Worm (Caenorhabditis elegans) whole organism, late embryonic: Measurements from ENCODE around the gene faxc-2.

Source experiments
- K09A11.1 ChIP-seq: sonication (generic microtip); optimal IDR thresholded peaks from 2 replicates; lab custom pipeline; 2017; ENCODE audit warnings: antibody characterized with exemption, mild to moderate bottlenecking, missing genetic modification characterization, missing compliant biosample characterization; ENCODE audit not compliant: insufficient read depth
- ama-1 ChIP-seq: fragments of 150-350 bp; optimal IDR thresholded peaks from 2 replicates; lab custom pipeline; 2014
- ceh-18 ChIP-seq: sonication (generic microtip); optimal IDR thresholded peaks from 2 replicates; lab custom pipeline; 2016; ENCODE audit warnings: missing genetic modification characterization, missing compliant biosample characterization
- dmd-4 ChIP-seq: sonication (generic microtip); optimal IDR thresholded peaks from 2 replicates; lab custom pipeline; 2016; ENCODE audit warnings: borderline replicate concordance, missing genetic modification characterization, missing compliant biosample characterization
- dve-1 ChIP-seq: sonication (generic microtip); optimal IDR thresholded peaks from 2 replicates; lab custom pipeline; 2017; ENCODE audit warnings: antibody characterized with exemption, mild to moderate bottlenecking, missing genetic modification characterization, missing compliant biosample characterization
- hlh-13 ChIP-seq: fragments of 200-800 bp; sonication (Bioruptor generic); optimal IDR thresholded peaks from 2 replicates; lab custom pipeline; 2018; ENCODE audit warnings: mild to moderate bottlenecking, missing genetic modification characterization, missing compliant biosample characterization
- hlh-15 ChIP-seq: sonication (generic microtip); optimal IDR thresholded peaks from 2 replicates; lab custom pipeline; 2016; ENCODE audit warnings: missing genetic modification characterization, missing compliant biosample characterization
- hlh-30 ChIP-seq: sonication (generic microtip); optimal IDR thresholded peaks from 2 replicates; lab custom pipeline; 2017; ENCODE audit warnings: antibody characterized with exemption, missing genetic modification characterization, missing compliant biosample characterization; ENCODE audit not compliant: insufficient read depth
- madf-2 ChIP-seq: sonication (generic microtip); optimal IDR thresholded peaks from 2 replicates; lab custom pipeline; 2017; ENCODE audit warnings: missing genetic modification characterization, missing compliant biosample characterization
- nhr-11 ChIP-seq: fragments of 150-350 bp; optimal IDR thresholded peaks from 2 replicates; lab custom pipeline; 2014; ENCODE audit warnings: missing biosample characterization, missing genetic modification characterization
- pha-4 ChIP-seq: fragments of 150-350 bp; optimal IDR thresholded peaks from 2 replicates; lab custom pipeline; 2018; ENCODE audit warnings: missing biosample characterization, missing genetic modification reagents, missing genetic modification characterization
- pqm-1 ChIP-seq: sonication (generic microtip); optimal IDR thresholded peaks from 2 replicates; lab custom pipeline; 2016; ENCODE audit warnings: missing genetic modification characterization, missing compliant biosample characterization
- ttx-3 ChIP-seq: sonication (generic microtip); optimal IDR thresholded peaks from 2 replicates; lab custom pipeline; 2016; ENCODE audit warnings: missing genetic modification reagents, missing genetic modification characterization, missing compliant biosample characterization
- unc-42 ChIP-seq: sonication (generic microtip); optimal IDR thresholded peaks from 2 replicates; lab custom pipeline; 2016; ENCODE audit warnings: missing genotype, missing genetic modification characterization, missing compliant biosample characterization

DNA sequence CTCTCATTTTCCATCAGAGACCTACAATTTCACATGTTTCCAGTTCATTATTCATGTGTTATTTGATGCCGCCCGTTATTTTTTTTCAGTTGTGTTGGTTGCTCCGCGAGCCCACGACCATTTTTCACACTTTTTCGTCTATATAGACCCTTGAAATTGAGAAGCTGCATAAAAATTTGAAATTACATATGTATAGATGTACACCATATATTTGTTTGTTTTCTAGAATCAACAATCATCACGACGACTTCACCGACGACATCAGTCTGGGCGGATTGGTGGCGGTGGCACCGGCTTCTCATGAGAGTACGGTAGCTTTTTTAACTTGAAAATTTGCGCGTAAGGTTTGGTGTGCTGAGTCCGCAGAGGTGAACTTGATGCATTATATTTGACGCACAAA lies 38.3 kb upstream of the faxc-2 start, which contains the start of gene Y48C3A.5:
- TF ChIP-seq unc-42 (tag; lab: Kevin White, UChicago) (no peak), pqm-1 (tag; lab: Kevin White, UChicago) (no peak), hlh-13 (GFP tag; lab: Kevin White, UChicago) (no peak), ttx-3 (tag; lab: Kevin White, UChicago) (no peak), nhr-11 (tag; lab: Kevin White, UChicago) (no peak), K09A11.1 (tag; lab: Kevin White, UChicago) (no peak), hlh-30 (tag; lab: Kevin White, UChicago) (no peak), dmd-4 (tag; lab: Kevin White, UChicago) (no peak), pha-4 (tag; lab: Kevin White, UChicago) (no peak), madf-2 (tag; lab: Kevin White, UChicago) (no peak), ama-1 (no peak), hlh-15 (tag; lab: Kevin White, UChicago) (no peak), dve-1 (no peak), ceh-18 (tag; lab: Kevin White, UChicago) (no peak)
